Worm (Caenorhabditis elegans): Measurements from ENCODE around the gene F46B3.1.

- TF ChIP-seq dao-5 (tag; optimal IDR thresholded peaks at IDR 0.05): no peak
- TF ChIP-seq him-1 (tag; optimal IDR thresholded peaks at IDR 0.05): no peak
- no peak for TF ChIP-seq W03F9.2 (tag; optimal IDR thresholded peaks at IDR 0.05)
Measured at ce11 chrV:20566454-20566853, 30.5 kb downstream of the F46B3.1 start, which contains the start of gene F26F2.3.
